Fruit fly (Drosophila melanogaster) whole organism, pupa: Measurements from ENCODE around the gene Ada.

Experiments used
- CG10348 ChIP-seq: fragments of 200-800 bp; sonication (Bioruptor generic); IDR thresholded peaks from 2 replicates; pipeline ENCODE4 v1.3.6; 2022; ENCODE audit warnings: missing biosample characterization, missing genetic modification characterization
- CG12605 ChIP-seq: fragments of 200-800 bp; sonication (Bioruptor generic); IDR thresholded peaks from 2 replicates; pipeline ENCODE4 v1.3.6; 2022; ENCODE audit warnings: missing biosample characterization, missing genetic modification characterization
- CG13204 ChIP-seq: fragments of 200-800 bp; sonication (Bioruptor generic); optimal IDR thresholded peaks from 2 replicates; lab custom pipeline; 2018; ENCODE audit warnings: missing biosample characterization, mild to moderate bottlenecking, missing genetic modification characterization, moderate library complexity
- CG14655 ChIP-seq: fragments of 200-800 bp; sonication (Bioruptor generic); optimal IDR thresholded peaks from 3 replicates; lab custom pipeline; 2017; ENCODE audit warnings: mild to moderate bottlenecking, missing biosample characterization, missing genetic modification reagents, missing genetic modification characterization
- CG15710 ChIP-seq: fragments of 200-800 bp; sonication (Bioruptor generic); optimal IDR thresholded peaks from 2 replicates; lab custom pipeline; 2018; ENCODE audit warnings: missing biosample characterization, mild to moderate bottlenecking, missing genetic modification characterization, moderate library complexity
- CG17806 ChIP-seq: fragments of 200-800 bp; sonication (Bioruptor generic); optimal IDR thresholded peaks from 2 replicates; lab custom pipeline; 2018; ENCODE audit warnings: missing biosample characterization, mild to moderate bottlenecking, missing genetic modification characterization, moderate library complexity
- CG32121 ChIP-seq: fragments of 200-800 bp; sonication (Bioruptor generic); IDR thresholded peaks from 2 replicates; pipeline ENCODE4 v1.3.6; 2022; ENCODE audit warnings: missing biosample characterization, missing genetic modification characterization
- CG34367 ChIP-seq: fragments of 200-800 bp; sonication (Bioruptor generic); optimal IDR thresholded peaks from 2 replicates; lab custom pipeline; 2018; ENCODE audit warnings: missing biosample characterization, mild to moderate bottlenecking, missing genetic modification characterization
- CG4496 ChIP-seq: fragments of 200-800 bp; sonication (Bioruptor generic); IDR thresholded peaks from 3 replicates; pipeline ENCODE4 v1.3.6; 2022; ENCODE audit warnings: missing biosample characterization, missing genetic modification characterization
- CG8159 ChIP-seq: fragments of 200-800 bp; sonication (Bioruptor generic); optimal IDR thresholded peaks from 3 replicates; lab custom pipeline; 2018; ENCODE audit warnings: missing biosample characterization, mild to moderate bottlenecking, missing genetic modification characterization, moderate library complexity
- CG8301 ChIP-seq: fragments of 200-800 bp; sonication (Bioruptor generic); optimal IDR thresholded peaks from 2 replicates; lab custom pipeline; 2018; ENCODE audit warnings: missing biosample characterization, mild to moderate bottlenecking, missing genetic modification characterization
- CG9948 ChIP-seq: fragments of 200-800 bp; sonication (Bioruptor generic); optimal IDR thresholded peaks from 2 replicates; lab custom pipeline; 2018; ENCODE audit warnings: missing biosample characterization, mild to moderate bottlenecking, missing genetic modification characterization, moderate library complexity
- D1 ChIP-seq: fragments of 200-800 bp; sonication (Bioruptor generic); optimal IDR thresholded peaks from 2 replicates; lab custom pipeline; 2018; ENCODE audit warnings: missing biosample characterization, mild to moderate bottlenecking, missing genetic modification characterization, moderate library complexity
- EcR ChIP-seq: fragments of 200-800 bp; sonication (Bioruptor generic); optimal IDR thresholded peaks from 3 replicates; lab custom pipeline; 2019; ENCODE audit warnings: missing biosample characterization, missing genetic modification characterization, mild to moderate bottlenecking, moderate library complexity, missing genetic modification reagents
- Ets98B ChIP-seq: fragments of 200-800 bp; sonication (Bioruptor generic); IDR thresholded peaks from 2 replicates; pipeline ENCODE4 v1.3.6; 2022; ENCODE audit warnings: missing biosample characterization, missing genetic modification characterization
- Pif1A ChIP-seq: fragments of 200-800 bp; sonication (Bioruptor generic); optimal IDR thresholded peaks from 3 replicates; lab custom pipeline; 2016; ENCODE audit warnings: missing biosample characterization, missing genetic modification characterization
- Pif1B ChIP-seq: fragments of 200-800 bp; sonication (Bioruptor generic); optimal IDR thresholded peaks from 3 replicates; lab custom pipeline; 2016; ENCODE audit warnings: missing biosample characterization, missing genetic modification characterization
- Snoo ChIP-seq: fragments of 200-800 bp; sonication (Bioruptor generic); optimal IDR thresholded peaks from 3 replicates; lab custom pipeline; 2017; ENCODE audit warnings: missing biosample characterization, mild to moderate bottlenecking, missing genetic modification characterization, inconsistent platforms
- fd96Ca ChIP-seq: fragments of 200-800 bp; sonication (Bioruptor generic); IDR thresholded peaks from 3 replicates; pipeline ENCODE4 v1.3.6; 2022; ENCODE audit warnings: missing biosample characterization, missing genetic modification characterization
- gl ChIP-seq: fragments of 200-800 bp; sonication (Bioruptor generic); optimal IDR thresholded peaks from 2 replicates; lab custom pipeline; 2018; ENCODE audit warnings: missing biosample characterization, mild to moderate bottlenecking, missing genetic modification characterization
- rn ChIP-seq: fragments of 200-800 bp; sonication (Bioruptor generic); IDR thresholded peaks from 2 replicates; pipeline ENCODE4 v1.3.6; 2022; ENCODE audit warnings: missing biosample characterization, missing genetic modification characterization

The Ada gene

dm6 chr3R:9064874-9065273, at the start of gene Ada, which contains the start of gene beag:
Gene Ada (plus strand): TSS chr3R:9065183.
Gene beag (minus strand): TSS chr3R:9065078.
- 0 out of 2 replicates have a peak, but pooled peaks have one; percentile 10 for TF ChIP-seq Ets98B (GFP tag; lab: Robert Waterston, UW)
- peak; percentile 54; the same call in 2 of the 3 replicates for TF ChIP-seq CG4496 (GFP tag; lab: Robert Waterston, UW)
- TF ChIP-seq CG12605 (GFP tag; lab: Robert Waterston, UW) = no peak

dm6 chr3R:9016869-9017268, 48.1 kb upstream of the Ada start:
- TF ChIP-seq CG32121 = no peak
- TF ChIP-seq EcR (GFP tag; lab: Kevin White, UChicago) = no peak
- TF ChIP-seq CG12605 (GFP tag; lab: Robert Waterston, UW) = no peak
- TF ChIP-seq D1 (tag; lab: Kevin White, UChicago) = no peak

dm6 chr3R:9019689-9020138, 45.3 kb upstream of the Ada start, which contains the start of gene tgo:
Gene tgo (minus strand): TSS chr3R:9020022.
- TF ChIP-seq CG15710 (tag; lab: Kevin White, UChicago) = peak; percentile 12
- no peak for TF ChIP-seq CG10348 (GFP tag; lab: Robert Waterston, UW)
- no peak for TF ChIP-seq gl
- TF ChIP-seq CG32121 = no peak
- no peak for TF ChIP-seq Snoo (tag; lab: Kevin White, UChicago)
- TF ChIP-seq CG17806 (tag; lab: Kevin White, UChicago) = no peak
- TF ChIP-seq EcR (GFP tag; lab: Kevin White, UChicago) = peak; percentile 28
- no peak for TF ChIP-seq CG8159 (tag; lab: Kevin White, UChicago)
- 0 out of 3 replicates have a peak, but pooled peaks have one; percentile 12 for TF ChIP-seq fd96Ca (GFP tag; lab: Robert Waterston, UW)
- TF ChIP-seq CG9948 = no peak

dm6 chr3R:9023934-9024333, 41.0 kb upstream of the Ada start:
- TF ChIP-seq Ets98B (GFP tag; lab: Robert Waterston, UW) (no peak), CG14655 (GFP tag; lab: Kevin White, UChicago) (no peak), CG13204 (no peak), CG10348 (GFP tag; lab: Robert Waterston, UW) (no peak), Pif1A (no peak), D1 (tag; lab: Kevin White, UChicago) (no peak), CG9948 (no peak), gl (no peak), CG34367 (no peak), CG17806 (tag; lab: Kevin White, UChicago) (no peak), CG8159 (tag; lab: Kevin White, UChicago) (no peak), CG32121 (no peak), Pif1B (GFP tag; lab: Kevin White, UChicago) (no peak), Snoo (tag; lab: Kevin White, UChicago) (no peak), CG8301 (tag; lab: Kevin White, UChicago) (no peak), EcR (GFP tag; lab: Kevin White, UChicago) (no peak), rn (GFP tag; lab: Robert Waterston, UW) (no peak), CG15710 (tag; lab: Kevin White, UChicago) (no peak), fd96Ca (GFP tag; lab: Robert Waterston, UW) (no peak)

- TF ChIP-seq CG14655 (GFP tag; lab: Kevin White, UChicago) = no peak
- no peak for TF ChIP-seq CG15710 (tag; lab: Kevin White, UChicago)
- no peak for TF ChIP-seq CG4496 (GFP tag; lab: Robert Waterston, UW)
- no peak for TF ChIP-seq CG9948
- TF ChIP-seq CG32121 = no peak
- TF ChIP-seq CG13204 = no peak
- no peak for TF ChIP-seq D1 (tag; lab: Kevin White, UChicago)
- TF ChIP-seq CG34367 = no peak
- no peak for TF ChIP-seq Pif1A
Measured at dm6 chr3R:9024835-9025510, 40.0 kb upstream of the Ada start.

dm6 chr3R:9027082-9027481, 37.9 kb upstream of the Ada start:
- TF ChIP-seq CG10348 (GFP tag; lab: Robert Waterston, UW) (no peak), gl (no peak), EcR (GFP tag; lab: Kevin White, UChicago) (no peak), CG8159 (tag; lab: Kevin White, UChicago) (no peak), D1 (tag; lab: Kevin White, UChicago) (no peak), Pif1B (GFP tag; lab: Kevin White, UChicago) (no peak)

dm6 chr3R:9028690-9029089, 36.3 kb upstream of the Ada start:
- TF ChIP-seq Ets98B (GFP tag; lab: Robert Waterston, UW) (no peak), CG13204 (no peak), rn (GFP tag; lab: Robert Waterston, UW) (no peak), CG10348 (GFP tag; lab: Robert Waterston, UW) (no peak), D1 (tag; lab: Kevin White, UChicago) (no peak), CG17806 (tag; lab: Kevin White, UChicago) (no peak), CG14655 (GFP tag; lab: Kevin White, UChicago) (no peak), CG8159 (tag; lab: Kevin White, UChicago) (no peak), CG4496 (GFP tag; lab: Robert Waterston, UW) (no peak), Pif1A (no peak)
